Worm (Caenorhabditis elegans) whole organism, late embryonic: Measurements from ENCODE around the gene Y75B12B.10.

Source experiments
- C08G9.2 ChIP-seq: sonication (generic microtip); optimal IDR thresholded peaks from 2 replicates; lab custom pipeline; 2016; ENCODE audit warnings: mild to moderate bottlenecking, missing genetic modification characterization, moderate library complexity, missing compliant biosample characterization
- F13H6.1 ChIP-seq: sonication (generic microtip); optimal IDR thresholded peaks from 2 replicates; lab custom pipeline; 2016; ENCODE audit warnings: missing genetic modification characterization, missing compliant biosample characterization
- K02D7.2 ChIP-seq: sonication (generic microtip); optimal IDR thresholded peaks from 2 replicates; lab custom pipeline; 2017; ENCODE audit warnings: mild to moderate bottlenecking, missing genetic modification characterization, missing compliant biosample characterization
- K09A11.1 ChIP-seq: sonication (generic microtip); optimal IDR thresholded peaks from 2 replicates; lab custom pipeline; 2017; ENCODE audit warnings: antibody characterized with exemption, mild to moderate bottlenecking, missing genetic modification characterization, missing compliant biosample characterization; ENCODE audit not compliant: insufficient read depth
- Y22D7AL.16 ChIP-seq: sonication (generic microtip); optimal IDR thresholded peaks from 2 replicates; lab custom pipeline; 2016; ENCODE audit warnings: missing genetic modification characterization, missing compliant biosample characterization
- ahr-1 ChIP-seq: sonication (generic microtip); optimal IDR thresholded peaks from 2 replicates; lab custom pipeline; 2016; ENCODE audit warnings: missing genetic modification characterization, missing compliant biosample characterization
- ceh-19 ChIP-seq: fragments of 200-800 bp; sonication (Bioruptor generic); optimal IDR thresholded peaks from 2 replicates; lab custom pipeline; 2018; ENCODE audit warnings: mild to moderate bottlenecking, missing genetic modification characterization, missing compliant biosample characterization
- ceh-2 ChIP-seq: sonication (generic microtip); optimal IDR thresholded peaks from 2 replicates; lab custom pipeline; 2016; ENCODE audit warnings: missing genotype, missing genetic modification characterization, missing compliant biosample characterization
- ceh-22 ChIP-seq: sonication (generic microtip); optimal IDR thresholded peaks from 2 replicates; lab custom pipeline; 2017; ENCODE audit warnings: missing biosample characterization, missing genetic modification characterization
- ceh-30 ChIP-seq: fragments of 150-350 bp; optimal IDR thresholded peaks from 2 replicates; lab custom pipeline; 2014; ENCODE audit warnings: missing biosample characterization, missing genetic modification characterization
- ceh-34 ChIP-seq: sonication (generic microtip); optimal IDR thresholded peaks from 2 replicates; lab custom pipeline; 2016; ENCODE audit warnings: mild to moderate bottlenecking, missing genetic modification characterization, missing compliant biosample characterization
- ceh-45 ChIP-seq: fragments of 200-800 bp; sonication (Bioruptor generic); IDR thresholded peaks from 2 replicates; pipeline ENCODE4 v1.3.6; 2022; ENCODE audit warnings: missing genetic modification reagents, missing genetic modification characterization, missing compliant biosample characterization
- ceh-48 ChIP-seq: sonication (generic microtip); optimal IDR thresholded peaks from 2 replicates; lab custom pipeline; 2016; ENCODE audit warnings: missing genetic modification characterization, inconsistent platforms, missing compliant biosample characterization
- ceh-6 ChIP-seq: fragments of 200-800 bp; sonication (Bioruptor generic); optimal IDR thresholded peaks from 2 replicates; lab custom pipeline; 2018; ENCODE audit warnings: mild to moderate bottlenecking, missing genetic modification characterization, missing compliant biosample characterization
- ceh-9 ChIP-seq: sonication (generic microtip); optimal IDR thresholded peaks from 2 replicates; lab custom pipeline; 2016; ENCODE audit warnings: mild to moderate bottlenecking, missing genetic modification characterization, inconsistent platforms, missing compliant biosample characterization
- che-1 ChIP-seq: sonication (generic microtip); optimal IDR thresholded peaks from 2 replicates; lab custom pipeline; 2016; ENCODE audit warnings: mild to moderate bottlenecking, missing genetic modification characterization, missing compliant biosample characterization
- dve-1 ChIP-seq: sonication (generic microtip); optimal IDR thresholded peaks from 2 replicates; lab custom pipeline; 2017; ENCODE audit warnings: antibody characterized with exemption, mild to moderate bottlenecking, missing genetic modification characterization, missing compliant biosample characterization
- elt-4 ChIP-seq: sonication (generic microtip); optimal IDR thresholded peaks from 2 replicates; lab custom pipeline; 2016; ENCODE audit warnings: missing genetic modification characterization, missing compliant biosample characterization
- ets-4 ChIP-seq: sonication (generic microtip); optimal IDR thresholded peaks from 2 replicates; lab custom pipeline; 2016; ENCODE audit warnings: missing genetic modification characterization, missing compliant biosample characterization
- eyg-1 ChIP-seq: sonication (generic microtip); optimal IDR thresholded peaks from 2 replicates; lab custom pipeline; 2016; ENCODE audit warnings: missing genotype, missing genetic modification characterization, missing compliant biosample characterization
- fkh-10 ChIP-seq: fragments of 150-350 bp; optimal IDR thresholded peaks from 2 replicates; lab custom pipeline; 2014; ENCODE audit warnings: missing biosample characterization, missing genetic modification reagents, missing genetic modification characterization
- gmeb-2 ChIP-seq: sonication (generic microtip); optimal IDR thresholded peaks from 2 replicates; lab custom pipeline; 2016; ENCODE audit warnings: missing genetic modification characterization, inconsistent platforms, missing compliant biosample characterization
- hlh-13 ChIP-seq: fragments of 200-800 bp; sonication (Bioruptor generic); optimal IDR thresholded peaks from 2 replicates; lab custom pipeline; 2018; ENCODE audit warnings: mild to moderate bottlenecking, missing genetic modification characterization, missing compliant biosample characterization
- hlh-15 ChIP-seq: sonication (generic microtip); optimal IDR thresholded peaks from 2 replicates; lab custom pipeline; 2016; ENCODE audit warnings: missing genetic modification characterization, missing compliant biosample characterization
- hlh-30 ChIP-seq: sonication (generic microtip); optimal IDR thresholded peaks from 2 replicates; lab custom pipeline; 2017; ENCODE audit warnings: antibody characterized with exemption, missing genetic modification characterization, missing compliant biosample characterization; ENCODE audit not compliant: insufficient read depth
- hlh-6 ChIP-seq: sonication (generic microtip); optimal IDR thresholded peaks from 2 replicates; lab custom pipeline; 2016; ENCODE audit warnings: missing genotype, missing genetic modification characterization, missing compliant biosample characterization
- hlh-8 ChIP-seq: sonication (generic microtip); optimal IDR thresholded peaks from 2 replicates; lab custom pipeline; 2016; ENCODE audit warnings: missing genotype, missing genetic modification characterization, missing compliant biosample characterization
- lim-6 ChIP-seq: sonication (generic microtip); optimal IDR thresholded peaks from 2 replicates; lab custom pipeline; 2016; ENCODE audit warnings: missing genetic modification characterization, missing compliant biosample characterization
- lin-11 ChIP-seq: fragments of 200-800 bp; sonication (Bioruptor generic); optimal IDR thresholded peaks from 2 replicates; lab custom pipeline; 2018; ENCODE audit warnings: mild to moderate bottlenecking, missing genetic modification characterization, missing compliant biosample characterization
- madf-2 ChIP-seq: sonication (generic microtip); optimal IDR thresholded peaks from 2 replicates; lab custom pipeline; 2017; ENCODE audit warnings: missing genetic modification characterization, missing compliant biosample characterization
- mec-3 ChIP-seq: sonication (generic microtip); optimal IDR thresholded peaks from 2 replicates; lab custom pipeline; 2016; ENCODE audit warnings: borderline replicate concordance, missing genetic modification characterization, missing compliant biosample characterization
- nfya-1 ChIP-seq: sonication (generic microtip); optimal IDR thresholded peaks from 2 replicates; lab custom pipeline; 2017; ENCODE audit warnings: missing genetic modification characterization, mild to moderate bottlenecking, missing compliant biosample characterization, antibody characterized with exemption, moderate library complexity
- nhr-11 ChIP-seq: fragments of 150-350 bp; optimal IDR thresholded peaks from 2 replicates; lab custom pipeline; 2014; ENCODE audit warnings: missing biosample characterization, missing genetic modification characterization
- npax-4 ChIP-seq: sonication (generic microtip); optimal IDR thresholded peaks from 2 replicates; lab custom pipeline; 2016; ENCODE audit warnings: missing genetic modification characterization, missing compliant biosample characterization
- odd-2 ChIP-seq: sonication (generic microtip); optimal IDR thresholded peaks from 2 replicates; lab custom pipeline; 2017; ENCODE audit warnings: antibody characterized with exemption, mild to moderate bottlenecking, missing genetic modification characterization, missing compliant biosample characterization
- pag-3 ChIP-seq: sonication (generic microtip); optimal IDR thresholded peaks from 2 replicates; lab custom pipeline; 2016; ENCODE audit warnings: missing compliant biosample characterization, missing genetic modification characterization, borderline replicate concordance
- pat-9 ChIP-seq: fragments of 200-800 bp; sonication (Bioruptor generic); optimal IDR thresholded peaks from 2 replicates; lab custom pipeline; 2018; ENCODE audit warnings: mild to moderate bottlenecking, missing genetic modification characterization, moderate library complexity, missing compliant biosample characterization
- pax-1 ChIP-seq: fragments of 150-350 bp; optimal IDR thresholded peaks from 2 replicates; lab custom pipeline; 2014; ENCODE audit warnings: missing biosample characterization, missing genetic modification characterization
- pha-2 ChIP-seq: sonication (generic microtip); optimal IDR thresholded peaks from 2 replicates; lab custom pipeline; 2017; ENCODE audit warnings: mild to moderate bottlenecking, missing genetic modification characterization, missing compliant biosample characterization
- pros-1 ChIP-seq: fragments of 150-350 bp; optimal IDR thresholded peaks from 2 replicates; lab custom pipeline; 2014; ENCODE audit warnings: missing biosample characterization, missing genetic modification reagents, missing genetic modification characterization
- ref-2 ChIP-seq: sonication (generic microtip); optimal IDR thresholded peaks from 2 replicates; lab custom pipeline; 2016; ENCODE audit warnings: missing genetic modification characterization, missing compliant biosample characterization
- sox-2 ChIP-seq: fragments of 200-800 bp; sonication (Bioruptor generic); IDR thresholded peaks from 2 replicates; pipeline ENCODE4 v1.3.6; 2022; ENCODE audit warnings: missing genetic modification reagents, missing genetic modification characterization, missing compliant biosample characterization
- sox-4 ChIP-seq: sonication (generic microtip); optimal IDR thresholded peaks from 2 replicates; lab custom pipeline; 2017; ENCODE audit warnings: mild to moderate bottlenecking, missing genetic modification characterization, inconsistent platforms, missing compliant biosample characterization
- syd-9 ChIP-seq: sonication (generic microtip); optimal IDR thresholded peaks from 2 replicates; lab custom pipeline; 2016; ENCODE audit warnings: mild to moderate bottlenecking, missing genetic modification characterization, moderate library complexity, missing compliant biosample characterization
- tbx-2 ChIP-seq: sonication (generic microtip); optimal IDR thresholded peaks from 2 replicates; lab custom pipeline; 2016; ENCODE audit warnings: missing genetic modification characterization, missing compliant biosample characterization
- tbx-7 ChIP-seq: sonication (generic microtip); optimal IDR thresholded peaks from 2 replicates; lab custom pipeline; 2016; ENCODE audit warnings: missing genotype, missing genetic modification characterization, missing compliant biosample characterization
- ttx-3 ChIP-seq: sonication (generic microtip); optimal IDR thresholded peaks from 2 replicates; lab custom pipeline; 2016; ENCODE audit warnings: missing genetic modification reagents, missing genetic modification characterization, missing compliant biosample characterization
- unc-3 ChIP-seq, 2 experiments: fragments of 200-800 bp in 1 of 2; sonication (Bioruptor generic) in 1 of 2; sonication (generic microtip) in 1 of 2; conservative IDR thresholded peaks in 1 of 2; optimal IDR thresholded peaks in 1 of 2; 2 replicates each; pipeline versions ENCODE4 v1.3.6 to Lab custom; 2016 to 2022; ENCODE audit warnings: missing compliant biosample characterization in 2 of 2, missing genetic modification characterization in 2 of 2, missing genetic modification reagents in 1 of 2
- unc-42 ChIP-seq: sonication (generic microtip); optimal IDR thresholded peaks from 2 replicates; lab custom pipeline; 2016; ENCODE audit warnings: missing genotype, missing genetic modification characterization, missing compliant biosample characterization
- unc-55 ChIP-seq: sonication (generic microtip); optimal IDR thresholded peaks from 2 replicates; lab custom pipeline; 2017; ENCODE audit warnings: missing biosample characterization, missing genetic modification reagents, missing genetic modification characterization
- unc-86 ChIP-seq: sonication (generic microtip); optimal IDR thresholded peaks from 2 replicates; lab custom pipeline; 2016; ENCODE audit warnings: missing genetic modification characterization, missing compliant biosample characterization
- zip-5 ChIP-seq: sonication (generic microtip); optimal IDR thresholded peaks from 2 replicates; lab custom pipeline; 2016; ENCODE audit warnings: missing genetic modification characterization, missing compliant biosample characterization

The Y75B12B.10 gene

DNA sequence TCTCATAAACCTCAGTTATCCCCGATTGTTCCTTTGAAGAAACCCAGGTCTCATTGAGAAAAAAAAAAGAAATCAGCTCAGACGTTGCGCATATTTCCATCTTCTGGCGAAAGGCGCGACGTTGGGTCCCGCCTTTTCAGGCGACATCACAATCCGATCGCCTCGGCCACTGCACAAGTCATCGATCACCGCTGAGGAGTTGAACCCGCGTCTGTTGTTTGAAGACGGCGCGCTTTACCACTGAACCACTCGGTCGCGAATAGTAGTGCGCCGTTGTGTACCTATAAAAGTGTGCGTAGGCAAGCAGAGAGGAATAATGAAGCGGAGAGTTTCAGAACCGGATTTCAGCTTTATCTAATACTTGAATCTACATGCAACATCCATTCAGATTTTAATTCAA is 9.0 kb upstream of the Y75B12B.10 start, which contains the start of gene Y75B12B.11:
Gene Y75B12B.11 (plus strand): TSS at position 394 of the 400 bp plus-strand sequence.
- peak; percentile 67 for TF ChIP-seq hlh-30 (tag; lab: Kevin White, UChicago)
- peak; percentile 86 for TF ChIP-seq tbx-2
- peak; percentile 70 for TF ChIP-seq nfya-1 (tag; lab: Kevin White, UChicago)
- TF ChIP-seq ceh-2 = peak; percentile 88
- peak; percentile 87 for TF ChIP-seq ttx-3 (tag; lab: Kevin White, UChicago)
- no peak for TF ChIP-seq pax-1 (tag; lab: Kevin White, UChicago)
- TF ChIP-seq ceh-45 = peak; percentile 81
- TF ChIP-seq unc-42 (tag; lab: Kevin White, UChicago) = no peak
- TF ChIP-seq pag-3 (tag; lab: Kevin White, UChicago) = no peak
- peak; percentile 87 for TF ChIP-seq ceh-6 (GFP tag; lab: Kevin White, UChicago)
- peak; percentile 77 for TF ChIP-seq Y22D7AL.16 (tag; lab: Kevin White, UChicago)
- peak; percentile 92 for TF ChIP-seq hlh-6
- TF ChIP-seq ceh-30 (tag; lab: Kevin White, UChicago) = peak; percentile 82
- peak; percentile 88 for TF ChIP-seq ceh-34
- TF ChIP-seq madf-2 = peak; percentile 85
- TF ChIP-seq lim-6 (tag; lab: Kevin White, UChicago) = peak; percentile 46
- TF ChIP-seq gmeb-2 (tag; lab: Kevin White, UChicago) = peak; percentile 80
- TF ChIP-seq nhr-11 (tag; lab: Kevin White, UChicago) = no peak
- TF ChIP-seq ceh-9 = peak; percentile 68
- TF ChIP-seq tbx-7 (tag; lab: Kevin White, UChicago) = peak; percentile 59
- TF ChIP-seq pha-2 (tag; lab: Kevin White, UChicago) = peak; percentile 90
- TF ChIP-seq F13H6.1 (tag; lab: Kevin White, UChicago) = peak; percentile 81
- peak; percentile 79 for TF ChIP-seq unc-86
- peak; percentile 47 for TF ChIP-seq pros-1 (tag; lab: Kevin White, UChicago)
- TF ChIP-seq eyg-1 = peak; percentile 87
- peak; percentile 81 for TF ChIP-seq lin-11 (tag; lab: Kevin White, UChicago)
- peak; percentile 87 for TF ChIP-seq sox-4 (tag; lab: Kevin White, UChicago)
- peak; percentile 82 for TF ChIP-seq elt-4 (tag; lab: Kevin White, UChicago)
- TF ChIP-seq ceh-48 = peak; percentile 74
- peak; percentile 88 for TF ChIP-seq pat-9 (tag; lab: Kevin White, UChicago)
- peak; percentile 77 for TF ChIP-seq K09A11.1
- peak; percentile 71 for TF ChIP-seq ahr-1 (tag; lab: Kevin White, UChicago)
- peak; percentile 87 for TF ChIP-seq ref-2
- TF ChIP-seq syd-9 = peak; percentile 91
- peak; percentile 8 for TF ChIP-seq unc-55 (GFP tag; lab: Kevin White, UChicago)
- peak; percentile 69 for TF ChIP-seq ets-4
- TF ChIP-seq dve-1 (tag; lab: Kevin White, UChicago) = peak; percentile 87
- TF ChIP-seq hlh-13 (GFP tag; lab: Kevin White, UChicago) = peak; percentile 75
- peak; percentile 26 for TF ChIP-seq mec-3
- TF ChIP-seq hlh-8 = peak; percentile 84
- TF ChIP-seq odd-2 (tag; lab: Kevin White, UChicago) = no peak
- peak; percentile 93 for TF ChIP-seq ceh-19 (GFP tag; lab: Kevin White, UChicago)
- TF ChIP-seq ceh-22 = no peak
- TF ChIP-seq K02D7.2 = peak; percentile 85
- peak; percentile 50 for TF ChIP-seq zip-5 (tag; lab: Kevin White, UChicago)
- no peak for TF ChIP-seq fkh-10 (GFP tag; lab: Kevin White, UChicago)
- TF ChIP-seq npax-4 (tag; lab: Kevin White, UChicago) = peak; percentile 74
- TF ChIP-seq hlh-15 (tag; lab: Kevin White, UChicago) = peak; percentile 80
- peak; percentile 54; the same call in 1 of the 2 replicates for TF ChIP-seq unc-3 (GFP tag; conservative IDR thresholded peaks at IDR 0.05; lab: Robert Waterston, UW)
- TF ChIP-seq unc-3 (tag; optimal IDR thresholded peaks at IDR 0.05; lab: Kevin White, UChicago) = peak; percentile 71
- peak; percentile 62; the same call in 1 of the 2 replicates for TF ChIP-seq sox-2 (GFP tag; lab: Robert Waterston, UW)
- peak; percentile 90 for TF ChIP-seq che-1 (tag; lab: Kevin White, UChicago)
- TF ChIP-seq C08G9.2 (tag; lab: Kevin White, UChicago) = peak; percentile 82
